Worm (Caenorhabditis elegans): ENCODE results near the gene frpr-18.

frpr-18 gene

DNA sequence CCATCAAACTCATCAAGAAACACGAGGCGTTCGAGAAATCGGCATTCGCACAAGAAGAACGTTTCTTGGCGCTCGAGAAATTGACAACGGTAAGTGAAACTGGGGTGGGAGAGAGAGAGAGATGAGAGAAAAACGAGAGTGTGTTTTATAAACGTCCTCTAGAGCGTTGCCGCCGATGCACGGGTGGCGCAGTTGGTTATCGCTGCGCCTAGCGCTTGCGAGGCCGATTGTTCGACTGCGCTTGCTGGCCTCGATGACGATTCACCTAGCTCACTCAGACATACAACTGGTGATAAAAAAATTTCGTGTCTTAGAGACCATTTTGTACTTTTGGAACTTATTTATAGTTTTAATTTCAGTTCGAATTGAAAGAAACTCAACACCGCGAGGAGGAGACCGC, 18.7 kb downstream of the frpr-18 start (continued):
- peak; percentile 74 for TF ChIP-seq madf-9 (GFP tag; conservative IDR thresholded peaks at IDR 0.05)
- no peak for TF ChIP-seq cey-2 (tag; optimal IDR thresholded peaks at IDR 0.05; ENCODE audit: borderline replicate concordance, insufficient read depth)
- no peak for TF ChIP-seq lin-39 (tag; optimal IDR thresholded peaks at IDR 0.05)
- no peak for TF ChIP-seq lin-13 (GFP tag; optimal IDR thresholded peaks at IDR 0.05)
- peak; percentile 57; the same call in 1 of the 2 replicates for TF ChIP-seq D1046.2 (GFP tag; IDR thresholded peaks at IDR 0.05)
- TF ChIP-seq ZK546.5 (tag; optimal IDR thresholded peaks at IDR 0.05), result no peak
- TF ChIP-seq Y5F2A.4 (GFP tag; optimal IDR thresholded peaks at IDR 0.05), result peak; percentile 76
- TF ChIP-seq zfp-3 (GFP tag; conservative IDR thresholded peaks at IDR 0.05), result peak; percentile 62; the same call in 1 of the 2 replicates
- peak in 1 of 2 experiments; percentile 53 for TF ChIP-seq hif-1 (tag; optimal IDR thresholded peaks at IDR 0.05)
- TF ChIP-seq dmd-8 (GFP tag; IDR thresholded peaks at IDR 0.05), result peak; percentile 81; the same call in 1 of the 2 replicates
- no peak for TF ChIP-seq zag-1 (tag; optimal IDR thresholded peaks at IDR 0.05)
- TF ChIP-seq Y48G9A.11 (GFP tag; IDR thresholded peaks at IDR 0.05), result peak; percentile 83
- TF ChIP-seq fos-1 (tag; optimal IDR thresholded peaks at IDR 0.05), result no peak
- TF ChIP-seq mxl-3 (GFP tag; optimal IDR thresholded peaks at IDR 0.05), result peak; percentile 29
- peak; percentile 55 for TF ChIP-seq F49E8.2 (tag; optimal IDR thresholded peaks at IDR 0.05; ENCODE audit: borderline replicate concordance)
- TF ChIP-seq hlh-11 (tag; optimal IDR thresholded peaks at IDR 0.05), result peak; percentile 47
- TF ChIP-seq lir-3 (tag; optimal IDR thresholded peaks at IDR 0.05), result peak; percentile 57
- peak; percentile 0 for TF ChIP-seq nhr-25 (tag; optimal IDR thresholded peaks at IDR 0.05; ENCODE audit: borderline replicate concordance, insufficient read depth)
- TF ChIP-seq nhr-102 (tag; optimal IDR thresholded peaks at IDR 0.05), result peak; percentile 80
- peak; percentile 59 for TF ChIP-seq rbr-2 (tag; optimal IDR thresholded peaks at IDR 0.05)
- TF ChIP-seq dmd-6 (GFP tag; IDR thresholded peaks at IDR 0.05), result peak; percentile 70
- TF ChIP-seq nhr-10 (tag; optimal IDR thresholded peaks at IDR 0.05), result no peak
- peak in 1 of 2 experiments; percentile 49 for TF ChIP-seq lsy-2 (tag; optimal IDR thresholded peaks at IDR 0.05)
- peak; percentile 86 for TF ChIP-seq sdz-12 (GFP tag; optimal IDR thresholded peaks at IDR 0.05)
- peak; percentile 16; the same call in 1 of the 2 replicates for TF ChIP-seq ceh-44 (GFP tag; IDR thresholded peaks at IDR 0.05)
- peak; percentile 65 for TF ChIP-seq set-16 (GFP tag; IDR thresholded peaks at IDR 0.05)
- TF ChIP-seq ceh-20 (GFP tag; IDR thresholded peaks at IDR 0.05), result no peak; the same call in 1 of the 2 replicates
- peak; percentile 73 for TF ChIP-seq ctbp-1 (GFP tag; IDR thresholded peaks at IDR 0.05)
- peak; percentile 80 for TF ChIP-seq T26A8.4 (GFP tag; IDR thresholded peaks at IDR 0.05)
- no peak for TF ChIP-seq snpc-4 (tag; optimal IDR thresholded peaks at IDR 0.05)
- TF ChIP-seq php-3 (GFP tag; IDR thresholded peaks at IDR 0.05), result 0 out of 2 replicates have a peak, but pooled peaks have one; percentile 21
- no peak for TF ChIP-seq mdl-1 (tag; optimal IDR thresholded peaks at IDR 0.05)
- peak; percentile 95 for TF ChIP-seq aha-1 (tag)
- peak; percentile 48 for TF ChIP-seq unc-130 (GFP tag; optimal IDR thresholded peaks at IDR 0.05)
- peak; percentile 70 for TF ChIP-seq mep-1 (tag; optimal IDR thresholded peaks at IDR 0.05)
- TF ChIP-seq nhr-48 (tag; optimal IDR thresholded peaks at IDR 0.05), result peak; percentile 75
- no peak for TF ChIP-seq lin-1 (GFP tag; IDR thresholded peaks at IDR 0.05)
- TF ChIP-seq unc-62 (GFP tag; optimal IDR thresholded peaks at IDR 0.05 in 1 of 2), result no peak
- no peak for TF ChIP-seq unc-62 (tag; optimal IDR thresholded peaks at IDR 0.05)
- peak; percentile 49; the same call in 1 of the 2 replicates for TF ChIP-seq mxl-2 (GFP tag; conservative IDR thresholded peaks at IDR 0.05)
- no peak for TF ChIP-seq ztf-7 (tag; optimal IDR thresholded peaks at IDR 0.05)
- no peak for TF ChIP-seq daf-19 (GFP tag; conservative IDR thresholded peaks at IDR 0.05)
- TF ChIP-seq pha-4 (GFP tag; IDR thresholded peaks at IDR 0.05), result peak; percentile 79
- TF ChIP-seq pha-4 (tag; optimal IDR thresholded peaks at IDR 0.05), result no peak
- peak; percentile 82 for TF ChIP-seq nhr-111 (GFP tag; optimal IDR thresholded peaks at IDR 0.05)
- TF ChIP-seq ceh-32 (tag; optimal IDR thresholded peaks at IDR 0.05; ENCODE audit: poor library complexity), result no peak
- no peak for TF ChIP-seq unc-39 (tag; optimal IDR thresholded peaks at IDR 0.05)
- no peak for TF ChIP-seq nhr-11 (tag; optimal IDR thresholded peaks at IDR 0.05)
- no peak for TF ChIP-seq zfp-2 (tag; optimal IDR thresholded peaks at IDR 0.05)
- TF ChIP-seq attf-4 (tag; optimal IDR thresholded peaks at IDR 0.05), result no peak
- TF ChIP-seq daf-12 (tag; optimal IDR thresholded peaks at IDR 0.05), result no peak

Measured in whole organism, L4 larva.